Fruit fly (Drosophila melanogaster): ENCODE measurements around the gene CG31381.

- TF ChIP-seq CTCF (optimal IDR thresholded peaks at IDR 0.05): no peak
- TF ChIP-seq CG8478 (optimal IDR thresholded peaks at IDR 0.05): no peak
These were observed 30.6 kb upstream of the CG31381 start for dm6 chr3R:24845952-24846848.

All from S2 (cell line).